Worm (Caenorhabditis elegans): ENCODE measurements around the gene bre-2.

Gene bre-2

ce11 chrIII:13105911-13106310 is 33.5 kb downstream of the bre-2 start (continued):
- TF ChIP-seq gmeb-1 (tag; optimal IDR thresholded peaks at IDR 0.05) (peak; percentile 20), nhr-12 (tag; optimal IDR thresholded peaks at IDR 0.05) (no peak), skn-1 (tag; optimal IDR thresholded peaks at IDR 0.05) (no peak), fos-1 (tag; optimal IDR thresholded peaks at IDR 0.05) (peak; percentile 62)

ce11 chrIII:13105497-13105896 is 33.9 kb downstream of the bre-2 start:
- no peak for TF ChIP-seq Y55F3AM.14 (GFP tag; optimal IDR thresholded peaks at IDR 0.05)
- no peak for TF ChIP-seq peb-1 (tag; optimal IDR thresholded peaks at IDR 0.05)
- TF ChIP-seq crh-2 (tag; optimal IDR thresholded peaks at IDR 0.05) = no peak
- TF ChIP-seq ztf-1 (GFP tag; conservative IDR thresholded peaks at IDR 0.05) = no peak
- no peak for TF ChIP-seq nhr-25 (tag; optimal IDR thresholded peaks at IDR 0.05)
- no peak for TF ChIP-seq ztf-11 (tag; optimal IDR thresholded peaks at IDR 0.05)
- no peak for TF ChIP-seq aly-2 (tag; optimal IDR thresholded peaks at IDR 0.05)
- no peak for TF ChIP-seq unc-55 (GFP tag; optimal IDR thresholded peaks at IDR 0.05)
- no peak for TF ChIP-seq unc-62 (GFP tag; optimal IDR thresholded peaks at IDR 0.05)
- no peak for TF ChIP-seq snpc-4 (tag; optimal IDR thresholded peaks at IDR 0.05)
- no peak for TF ChIP-seq sem-4 (tag; optimal IDR thresholded peaks at IDR 0.05)
- TF ChIP-seq gmeb-1 (tag; optimal IDR thresholded peaks at IDR 0.05) = no peak
- TF ChIP-seq alr-1 (tag; optimal IDR thresholded peaks at IDR 0.05) = no peak
- TF ChIP-seq nhr-12 (tag; optimal IDR thresholded peaks at IDR 0.05) = no peak
- no peak for TF ChIP-seq lsy-2 (tag; optimal IDR thresholded peaks at IDR 0.05)
- no peak for TF ChIP-seq zag-1 (tag; optimal IDR thresholded peaks at IDR 0.05)
- TF ChIP-seq egl-27 (tag; optimal IDR thresholded peaks at IDR 0.05) = no peak
- TF ChIP-seq ZK546.5 (tag; optimal IDR thresholded peaks at IDR 0.05) = no peak
- no peak for TF ChIP-seq dmd-4 (tag; optimal IDR thresholded peaks at IDR 0.05)

- no peak for TF ChIP-seq elt-1 (tag; optimal IDR thresholded peaks at IDR 0.05)
- TF ChIP-seq zag-1 (tag; optimal IDR thresholded peaks at IDR 0.05) = no peak
- TF ChIP-seq aly-2 (tag; optimal IDR thresholded peaks at IDR 0.05) = no peak
- TF ChIP-seq sma-9 (GFP tag; optimal IDR thresholded peaks at IDR 0.05) = no peak
- TF ChIP-seq sma-9 (tag; optimal IDR thresholded peaks at IDR 0.05) = no peak
- TF ChIP-seq egl-27 (tag; optimal IDR thresholded peaks at IDR 0.05) = no peak
- no peak for TF ChIP-seq fos-1 (tag; optimal IDR thresholded peaks at IDR 0.05)
- TF ChIP-seq mab-5 (tag; optimal IDR thresholded peaks at IDR 0.05) = no peak
Measured at ce11 chrIII:13104410-13104809, 35.0 kb downstream of the bre-2 start.

- no peak for TF ChIP-seq unc-55 (GFP tag; optimal IDR thresholded peaks at IDR 0.05)
- no peak for TF ChIP-seq nhr-77 (tag; optimal IDR thresholded peaks at IDR 0.05)
- no peak for TF ChIP-seq nhr-129 (tag; optimal IDR thresholded peaks at IDR 0.05)
- TF ChIP-seq peb-1 (tag; optimal IDR thresholded peaks at IDR 0.05) = no peak
- TF ChIP-seq ama-1 (optimal IDR thresholded peaks at IDR 0.05) = no peak
- no peak for TF ChIP-seq zag-1 (tag; optimal IDR thresholded peaks at IDR 0.05)
- no peak for TF ChIP-seq nhr-12 (tag; optimal IDR thresholded peaks at IDR 0.05)
- TF ChIP-seq sma-9 (GFP tag; optimal IDR thresholded peaks at IDR 0.05) = no peak
- TF ChIP-seq sma-9 (tag; optimal IDR thresholded peaks at IDR 0.05) = no peak
- no peak for TF ChIP-seq skn-1 (tag; optimal IDR thresholded peaks at IDR 0.05)
- TF ChIP-seq aly-2 (tag; optimal IDR thresholded peaks at IDR 0.05) = no peak
- TF ChIP-seq dmd-4 (tag; optimal IDR thresholded peaks at IDR 0.05) = no peak
- no peak for TF ChIP-seq sma-3 (GFP tag; optimal IDR thresholded peaks at IDR 0.05)
- no peak for TF ChIP-seq nhr-6 (tag; optimal IDR thresholded peaks at IDR 0.05)
- TF ChIP-seq ceh-82 (tag; optimal IDR thresholded peaks at IDR 0.05) = no peak
- no peak for TF ChIP-seq ztf-11 (tag; optimal IDR thresholded peaks at IDR 0.05)
- no peak for TF ChIP-seq crh-2 (tag; optimal IDR thresholded peaks at IDR 0.05)
- no peak for TF ChIP-seq ceh-16 (tag; optimal IDR thresholded peaks at IDR 0.05)
Measured at ce11 chrIII:13103980-13104379, 35.4 kb downstream of the bre-2 start.

- TF ChIP-seq nhr-12 (tag; optimal IDR thresholded peaks at IDR 0.05) (no peak), blmp-1 (tag; optimal IDR thresholded peaks at IDR 0.05; ENCODE audit: insufficient read depth) (peak; percentile 94), nhr-25 (tag; optimal IDR thresholded peaks at IDR 0.05) (peak; percentile 58), C34F6.9 (tag; optimal IDR thresholded peaks at IDR 0.05) (no peak), R02D3.7 (tag; optimal IDR thresholded peaks at IDR 0.05) (no peak), unc-62 (GFP tag; optimal IDR thresholded peaks at IDR 0.05) (no peak), nhr-237 (tag; optimal IDR thresholded peaks at IDR 0.05) (no peak), ztf-1 (GFP tag; conservative IDR thresholded peaks at IDR 0.05) (no peak), skn-1 (tag; optimal IDR thresholded peaks at IDR 0.05) (no peak), nhr-129 (tag; optimal IDR thresholded peaks at IDR 0.05) (peak; percentile 81), gmeb-1 (tag; optimal IDR thresholded peaks at IDR 0.05) (no peak), nhr-6 (tag; optimal IDR thresholded peaks at IDR 0.05) (no peak), ceh-16 (tag; optimal IDR thresholded peaks at IDR 0.05) (no peak), lin-13 (GFP tag; optimal IDR thresholded peaks at IDR 0.05) (no peak), crh-2 (tag; optimal IDR thresholded peaks at IDR 0.05) (peak; percentile 79), elt-1 (tag; optimal IDR thresholded peaks at IDR 0.05) (no peak), sma-3 (GFP tag; optimal IDR thresholded peaks at IDR 0.05) (peak; percentile 62), nhr-11 (tag; optimal IDR thresholded peaks at IDR 0.05) (no peak), Y55F3AM.14 (GFP tag; optimal IDR thresholded peaks at IDR 0.05) (no peak), ama-1 (optimal IDR thresholded peaks at IDR 0.05) (no peak)
Measured at ce11 chrIII:13101070-13101469, 38.4 kb downstream of the bre-2 start.

All from whole organism, L2 larva.